Fruit fly (Drosophila melanogaster): ENCODE measurements around the gene Ppm1.

dm6 chr3L:555326-555725, 25.8 kb upstream of the Ppm1 start:
- TF ChIP-seq psq (GFP tag; optimal IDR thresholded peaks at IDR 0.05) (no peak), foxo (GFP tag; optimal IDR thresholded peaks at IDR 0.05) (no peak), pan (optimal IDR thresholded peaks at IDR 0.05) (no peak), lola (GFP tag; optimal IDR thresholded peaks at IDR 0.05) (no peak), CrebA (GFP tag; optimal IDR thresholded peaks at IDR 0.05; ENCODE audit: borderline replicate concordance) (no peak), CG32264 (GFP tag; optimal IDR thresholded peaks at IDR 0.05) (no peak)

Data from whole organism, wandering third instar larva.